Fruit fly (Drosophila melanogaster) whole organism, prepupa: ENCODE results near the gene CG34278.

Source experiments
- CG3032 ChIP-seq: fragments of 200-800 bp; optimal IDR thresholded peaks from 2 replicates; lab custom pipeline; 2019; ENCODE audit warnings: missing biosample characterization, mild to moderate bottlenecking, missing genetic modification characterization, moderate library complexity
- CG6854 ChIP-seq: fragments of 200-800 bp; sonication (Bioruptor generic); optimal IDR thresholded peaks from 2 replicates; lab custom pipeline; 2017; ENCODE audit warnings: missing biosample characterization, mild to moderate bottlenecking, missing genetic modification characterization
- Hr4 ChIP-seq: fragments of 200-800 bp; sonication (Bioruptor generic); optimal IDR thresholded peaks from 3 replicates; lab custom pipeline; 2016; ENCODE audit warnings: missing biosample characterization, missing genetic modification characterization
- OdsH ChIP-seq: fragments of 200-800 bp; sonication (Bioruptor generic); optimal IDR thresholded peaks from 3 replicates; lab custom pipeline; 2016; ENCODE audit warnings: missing biosample characterization, missing genetic modification characterization
- Sox102F ChIP-seq: fragments of 200-800 bp; sonication (Bioruptor generic); optimal IDR thresholded peaks from 2 replicates; lab custom pipeline; 2016; ENCODE audit warnings: missing biosample characterization, mild to moderate bottlenecking, missing genetic modification characterization

- TF ChIP-seq OdsH, result no peak
- TF ChIP-seq Sox102F (GFP tag; lab: Kevin White, UChicago), result no peak
- no peak for TF ChIP-seq CG3032 (tag; lab: Kevin White, UChicago)
- TF ChIP-seq CG6854, result no peak
- TF ChIP-seq Hr4 (GFP tag; lab: Kevin White, UChicago), result no peak
Measured at dm6 chr3R:17138699-17139098, 18.4 kb downstream of the CG34278 start, which contains the start of gene CG5265.
